Fruit fly (Drosophila melanogaster) S2 (cell line): ENCODE measurements around the gene Rrp5.

Experiments used
- CG8478 ChIP-seq: fragments of >200 bp; optimal IDR thresholded peaks from 2 replicates; lab custom pipeline; 2018
- CTCF ChIP-seq, 2 experiments: fragments of >200 bp; optimal IDR thresholded peaks; 2 replicates each; lab custom pipeline; 2018

Gene Rrp5

dm6 chr3R:24348420-24349190, 15.5 kb upstream of the Rrp5 start, which contains the start of the genes CG5746 and CG6454:
TSS of gene CG5746 (minus strand) at chr3R:24348791.
TSS of gene CG6454 (plus strand) at chr3R:24349182.
- TF ChIP-seq CTCF (optimal IDR thresholded peaks at IDR 0.05; lab: Kevin White, UChicago) (no peak), CG8478 (no peak)

dm6 chr3R:24341251-24341650, 8.1 kb upstream of the Rrp5 start, which contains the start of gene Ms:
TSS of gene Ms (plus strand) at chr3R:24341551.
- no peak for TF ChIP-seq CTCF (optimal IDR thresholded peaks at IDR 0.05; lab: Kevin White, UChicago)
- TF ChIP-seq CG8478 = no peak

- TF ChIP-seq CG8478 (no peak), CTCF (optimal IDR thresholded peaks at IDR 0.05; lab: Kevin White, UChicago) (no peak)
Observed at dm6 chr3R:24336622-24337021, 3.5 kb upstream of the Rrp5 start, which contains the start of gene CG6432. TSS of gene CG6432 (plus strand) at chr3R:24336922.

- TF ChIP-seq CTCF (optimal IDR thresholded peaks at IDR 0.05; lab: Kevin White, UChicago) (no peak), CG8478 (no peak)
Observed at dm6 chr3R:24320342-24320711, 12.8 kb downstream of the Rrp5 start.

- no peak for TF ChIP-seq CG8478
- no peak for TF ChIP-seq CTCF (optimal IDR thresholded peaks at IDR 0.05; lab: Kevin White, UChicago)
Observed at dm6 chr3R:24319632-24320341, 13.3 kb downstream of the Rrp5 start.

dm6 chr3R:24319083-24319381, 14.1 kb downstream of the Rrp5 start:
- TF ChIP-seq CTCF (optimal IDR thresholded peaks at IDR 0.05; lab: Kevin White, UChicago) = no peak
- TF ChIP-seq CG8478 = no peak

- no peak for TF ChIP-seq CTCF (optimal IDR thresholded peaks at IDR 0.05; lab: Kevin White, UChicago)
- no peak for TF ChIP-seq CG8478
Observed at dm6 chr3R:24318217-24319082, 14.7 kb downstream of the Rrp5 start, which contains the start of the genes Nab2 and BRWD3. TSS of gene Nab2 (minus strand) at chr3R:24318419. TSS of gene BRWD3 (plus strand) at chr3R:24319000.

dm6 chr3R:24303060-24303459, 30.1 kb downstream of the Rrp5 start:
- TF ChIP-seq CG8478 = no peak
- TF ChIP-seq CTCF (optimal IDR thresholded peaks at IDR 0.05; lab: Kevin White, UChicago) = no peak

- no peak for TF ChIP-seq CG8478
- no peak for TF ChIP-seq CTCF (optimal IDR thresholded peaks at IDR 0.05; lab: Kevin White, UChicago)
Observed at dm6 chr3R:24301520-24301919, 31.6 kb downstream of the Rrp5 start.

dm6 chr3R:24299148-24299547, 34.0 kb downstream of the Rrp5 start:
- TF ChIP-seq CTCF (optimal IDR thresholded peaks at IDR 0.05; lab: Kevin White, UChicago) (no peak), CG8478 (no peak)

dm6 chr3R:24298534-24298936, 34.6 kb downstream of the Rrp5 start:
- TF ChIP-seq CG8478 (no peak), CTCF (optimal IDR thresholded peaks at IDR 0.05; lab: Kevin White, UChicago) (no peak)

- no peak for TF ChIP-seq CG8478
- TF ChIP-seq CTCF (optimal IDR thresholded peaks at IDR 0.05; lab: Kevin White, UChicago) = no peak
Observed at dm6 chr3R:24297444-24298146, 35.5 kb downstream of the Rrp5 start.

- TF ChIP-seq CG8478 (no peak), CTCF (optimal IDR thresholded peaks at IDR 0.05; lab: Kevin White, UChicago) (no peak)
Observed at dm6 chr3R:24296913-24297312, 36.2 kb downstream of the Rrp5 start.

dm6 chr3R:24295556-24296465, 37.3 kb downstream of the Rrp5 start:
- TF ChIP-seq CG8478 = no peak
- TF ChIP-seq CTCF (optimal IDR thresholded peaks at IDR 0.05; lab: Kevin White, UChicago) = no peak
